Worm (Caenorhabditis elegans) whole organism, late embryonic: ENCODE data around the gene F08F8.7.

Experiments
- ama-1 ChIP-seq: fragments of 150-350 bp; optimal IDR thresholded peaks from 2 replicates; lab custom pipeline; 2014
- ets-4 ChIP-seq: sonication (generic microtip); optimal IDR thresholded peaks from 2 replicates; lab custom pipeline; 2016; ENCODE audit warnings: missing genetic modification characterization, missing compliant biosample characterization
- fkh-6 ChIP-seq: sonication (generic microtip); optimal IDR thresholded peaks from 2 replicates; lab custom pipeline; 2016; ENCODE audit warnings: missing genetic modification characterization, missing compliant biosample characterization
- hlh-6 ChIP-seq: sonication (generic microtip); optimal IDR thresholded peaks from 2 replicates; lab custom pipeline; 2016; ENCODE audit warnings: missing genotype, missing genetic modification characterization, missing compliant biosample characterization
- hlh-8 ChIP-seq: sonication (generic microtip); optimal IDR thresholded peaks from 2 replicates; lab custom pipeline; 2016; ENCODE audit warnings: missing genotype, missing genetic modification characterization, missing compliant biosample characterization
- mec-3 ChIP-seq: sonication (generic microtip); optimal IDR thresholded peaks from 2 replicates; lab custom pipeline; 2016; ENCODE audit warnings: borderline replicate concordance, missing genetic modification characterization, missing compliant biosample characterization
- nhr-11 ChIP-seq: fragments of 150-350 bp; optimal IDR thresholded peaks from 2 replicates; lab custom pipeline; 2014; ENCODE audit warnings: missing biosample characterization, missing genetic modification characterization
- pha-4 ChIP-seq: fragments of 150-350 bp; optimal IDR thresholded peaks from 2 replicates; lab custom pipeline; 2018; ENCODE audit warnings: missing biosample characterization, missing genetic modification reagents, missing genetic modification characterization
- pqm-1 ChIP-seq: sonication (generic microtip); optimal IDR thresholded peaks from 2 replicates; lab custom pipeline; 2016; ENCODE audit warnings: missing genetic modification characterization, missing compliant biosample characterization
- ref-2 ChIP-seq: sonication (generic microtip); optimal IDR thresholded peaks from 2 replicates; lab custom pipeline; 2016; ENCODE audit warnings: missing genetic modification characterization, missing compliant biosample characterization
- rnt-1 ChIP-seq: sonication (generic microtip); optimal IDR thresholded peaks from 2 replicates; lab custom pipeline; 2016; ENCODE audit warnings: missing genetic modification characterization, missing compliant biosample characterization
- tbx-2 ChIP-seq: sonication (generic microtip); optimal IDR thresholded peaks from 2 replicates; lab custom pipeline; 2016; ENCODE audit warnings: missing genetic modification characterization, missing compliant biosample characterization
- ttx-3 ChIP-seq: sonication (generic microtip); optimal IDR thresholded peaks from 2 replicates; lab custom pipeline; 2016; ENCODE audit warnings: missing genetic modification reagents, missing genetic modification characterization, missing compliant biosample characterization

ce11 chrIII:7308600-7309109 lies 38.3 kb downstream of the F08F8.7 start, which contains the start of gene acbp-4:
- TF ChIP-seq ets-4 (no peak), ref-2 (tag; lab: Kevin White, UChicago) (no peak), mec-3 (no peak), hlh-8 (tag; lab: Kevin White, UChicago) (no peak), tbx-2 (tag; lab: Kevin White, UChicago) (no peak), fkh-6 (tag; lab: Kevin White, UChicago) (no peak), pha-4 (tag; lab: Kevin White, UChicago) (no peak), pqm-1 (tag; lab: Kevin White, UChicago) (no peak), hlh-6 (tag; lab: Kevin White, UChicago) (no peak), ttx-3 (tag; lab: Kevin White, UChicago) (no peak), rnt-1 (tag; lab: Kevin White, UChicago) (no peak), ama-1 (lab: Kevin White, UChicago) (no peak), nhr-11 (tag; lab: Kevin White, UChicago) (no peak)
